Fruit fly (Drosophila melanogaster) whole organism, embryonic: ENCODE results near the gene CG13455.
A peak's percentile ranks its signal among the peaks of the same experiment; 100 is the strongest.

Experiments used
- Atf-2 ChIP-seq: fragments of 200-800 bp; sonication (Bioruptor generic); optimal IDR thresholded peaks from 2 replicates; lab custom pipeline; 2016; ENCODE audit warnings: missing biosample characterization, missing genetic modification characterization
- Atf6 ChIP-seq: fragments of 200-800 bp; sonication (Bioruptor generic); IDR thresholded peaks from 2 replicates; pipeline ENCODE4 v1.3.6; 2022; ENCODE audit warnings: missing biosample characterization, missing genetic modification characterization
- CG10274 ChIP-seq: fragments of 200-800 bp; sonication (Bioruptor generic); optimal IDR thresholded peaks from 3 replicates; lab custom pipeline; 2017; ENCODE audit warnings: missing biosample characterization, mild to moderate bottlenecking, missing genetic modification characterization
- CG10366 ChIP-seq: fragments of 200-800 bp; sonication (Bioruptor generic); IDR thresholded peaks from 2 replicates; pipeline ENCODE4 v1.3.6; 2022; ENCODE audit warnings: missing biosample characterization, missing genetic modification characterization
- CG11247 ChIP-seq: fragments of 200-800 bp; sonication (Bioruptor generic); IDR thresholded peaks from 2 replicates; pipeline ENCODE4 v1.3.6; 2022; ENCODE audit warnings: missing biosample characterization, missing genetic modification characterization
- CG11504 ChIP-seq: fragments of 200-800 bp; sonication (Bioruptor generic); optimal IDR thresholded peaks from 3 replicates; lab custom pipeline; 2019; ENCODE audit warnings: missing biosample characterization, mild to moderate bottlenecking, missing genetic modification characterization, moderate library complexity
- CG11695 ChIP-seq: fragments of 200-800 bp; sonication (Bioruptor generic); IDR thresholded peaks from 3 replicates; pipeline ENCODE4 v1.3.6; 2022; ENCODE audit warnings: missing biosample characterization, missing genetic modification characterization
- CG12155 ChIP-seq: fragments of 200-800 bp; sonication (Bioruptor generic); optimal IDR thresholded peaks from 3 replicates; lab custom pipeline; 2016; ENCODE audit warnings: missing biosample characterization, missing genetic modification characterization
- CG1233 ChIP-seq: fragments of 200-800 bp; sonication (Bioruptor generic); optimal IDR thresholded peaks from 4 replicates; lab custom pipeline; 2018; ENCODE audit warnings: missing biosample characterization, mild to moderate bottlenecking, missing genetic modification characterization
- CG13296 ChIP-seq: fragments of 200-800 bp; sonication (Bioruptor generic); optimal IDR thresholded peaks from 3 replicates; lab custom pipeline; 2018; ENCODE audit warnings: missing biosample characterization, mild to moderate bottlenecking, missing genetic modification characterization
- CG1647 ChIP-seq: fragments of 200-800 bp; sonication (Bioruptor generic); optimal IDR thresholded peaks from 3 replicates; lab custom pipeline; 2016; ENCODE audit warnings: missing biosample characterization, missing genetic modification characterization
- CG3163 ChIP-seq: fragments of 200-800 bp; sonication (Bioruptor generic); optimal IDR thresholded peaks from 3 replicates; lab custom pipeline; 2016; ENCODE audit warnings: missing biosample characterization, missing genetic modification characterization
- CG32767 ChIP-seq: fragments of 200-800 bp; sonication (Bioruptor generic); IDR thresholded peaks from 2 replicates; pipeline ENCODE4 v1.3.6; 2022; ENCODE audit warnings: missing biosample characterization, missing genetic modification characterization
- CG6175 ChIP-seq: fragments of 200-800 bp; sonication (Bioruptor generic); IDR thresholded peaks from 3 replicates; pipeline ENCODE4 v1.3.6; 2022; ENCODE audit warnings: missing biosample characterization, missing genetic modification characterization
- CG6254 ChIP-seq: fragments of 200-800 bp; sonication (Bioruptor generic); optimal IDR thresholded peaks from 3 replicates; lab custom pipeline; 2017; ENCODE audit warnings: mild to moderate bottlenecking, missing biosample characterization, missing genetic modification reagents, missing genetic modification characterization
- CG6654 ChIP-seq: fragments of 200-800 bp; sonication (Bioruptor generic); optimal IDR thresholded peaks from 2 replicates; lab custom pipeline; 2017; ENCODE audit warnings: missing biosample characterization, mild to moderate bottlenecking, missing genetic modification characterization
- CG6689 ChIP-seq: fragments of 200-800 bp; sonication (Bioruptor generic); IDR thresholded peaks from 2 replicates; pipeline ENCODE4 v1.3.6; 2022; ENCODE audit warnings: missing biosample characterization, missing genetic modification characterization
- CG7372 ChIP-seq: fragments of 200-800 bp; sonication (Bioruptor generic); IDR thresholded peaks from 2 replicates; pipeline ENCODE4 v1.3.6; 2022; ENCODE audit warnings: missing biosample characterization, missing genetic modification characterization
- CG8290 ChIP-seq, 3 experiments: fragments of 200-800 bp; sonication (Bioruptor generic); optimal IDR thresholded peaks; 2 replicates each; lab custom pipeline; 2016 to 2019; ENCODE audit warnings: missing biosample characterization in 3 of 3, missing genetic modification characterization in 3 of 3, mild to moderate bottlenecking in 2 of 3, moderate library complexity in 1 of 3
- CG9727 ChIP-seq: fragments of 200-800 bp; sonication (Bioruptor generic); optimal IDR thresholded peaks from 3 replicates; lab custom pipeline; 2017; ENCODE audit warnings: missing biosample characterization, mild to moderate bottlenecking, missing genetic modification characterization
- CG9817 ChIP-seq: fragments of 200-800 bp; sonication (Bioruptor generic); optimal IDR thresholded peaks from 2 replicates; lab custom pipeline; 2018; ENCODE audit warnings: missing biosample characterization, mild to moderate bottlenecking, missing genetic modification characterization, moderate library complexity
- CHES-1-like ChIP-seq: fragments of 200-800 bp; sonication (Bioruptor generic); optimal IDR thresholded peaks from 2 replicates; lab custom pipeline; 2016; ENCODE audit warnings: missing biosample characterization, missing genetic modification characterization
- Deaf1 ChIP-seq: fragments of 200-800 bp; optimal IDR thresholded peaks from 3 replicates; lab custom pipeline; 2019; ENCODE audit warnings: missing biosample characterization, mild to moderate bottlenecking, missing genetic modification characterization, moderate library complexity
- Dek ChIP-seq: fragments of 200-800 bp; sonication (Bioruptor generic); optimal IDR thresholded peaks from 3 replicates; lab custom pipeline; 2019; ENCODE audit warnings: missing biosample characterization, mild to moderate bottlenecking, missing genetic modification characterization, moderate library complexity
- Hmr ChIP-seq: fragments of 200-800 bp; sonication (Bioruptor generic); optimal IDR thresholded peaks from 3 replicates; lab custom pipeline; 2017; ENCODE audit warnings: mild to moderate bottlenecking, missing biosample characterization, missing genetic modification reagents, missing genetic modification characterization
- MTF-1 ChIP-seq: fragments of 200-800 bp; sonication (Bioruptor generic); optimal IDR thresholded peaks from 2 replicates; lab custom pipeline; 2018; ENCODE audit warnings: missing biosample characterization, mild to moderate bottlenecking, missing genetic modification characterization, borderline replicate concordance
- Mes4 ChIP-seq: fragments of 200-800 bp; sonication (Bioruptor generic); optimal IDR thresholded peaks from 2 replicates; lab custom pipeline; 2016; ENCODE audit warnings: missing biosample characterization, missing genetic modification characterization
- Nf-YA ChIP-seq: fragments of 200-800 bp; sonication (Bioruptor generic); IDR thresholded peaks from 2 replicates; pipeline ENCODE4 v1.3.6; 2022; ENCODE audit warnings: missing biosample characterization, missing genetic modification characterization
- NfI ChIP-seq: fragments of 200-800 bp; sonication (Bioruptor generic); optimal IDR thresholded peaks from 3 replicates; lab custom pipeline; 2018; ENCODE audit warnings: missing biosample characterization, mild to moderate bottlenecking, missing genetic modification characterization, moderate library complexity
- Ptx1 ChIP-seq: fragments of 200-800 bp; sonication (Bioruptor generic); IDR thresholded peaks from 2 replicates; pipeline ENCODE4 v1.3.6; 2022; ENCODE audit warnings: missing biosample characterization, missing genetic modification characterization
- Side ChIP-seq: fragments of 200-800 bp; sonication (Bioruptor generic); optimal IDR thresholded peaks from 2 replicates; lab custom pipeline; 2016; ENCODE audit warnings: missing biosample characterization, missing genetic modification characterization
- chinmo ChIP-seq: fragments of 200-800 bp; sonication (Bioruptor generic); IDR thresholded peaks from 4 replicates; pipeline ENCODE4 v1.3.6; 2022; ENCODE audit warnings: missing biosample characterization, missing genetic modification characterization; ENCODE audit not compliant: partially characterized antibody
- cwo ChIP-seq: fragments of 200-800 bp; sonication (Bioruptor generic); optimal IDR thresholded peaks from 3 replicates; lab custom pipeline; 2017; ENCODE audit warnings: missing biosample characterization, missing genetic modification characterization, mild to moderate bottlenecking, moderate library complexity, missing genetic modification reagents
- fd102C ChIP-seq: fragments of 200-800 bp; sonication (Bioruptor generic); optimal IDR thresholded peaks from 2 replicates; lab custom pipeline; 2018; ENCODE audit warnings: missing biosample characterization, mild to moderate bottlenecking, missing genetic modification characterization, moderate library complexity
- gcm2 ChIP-seq: fragments of 200-800 bp; sonication (Bioruptor generic); optimal IDR thresholded peaks from 2 replicates; lab custom pipeline; 2016; ENCODE audit warnings: missing biosample characterization, missing genetic modification characterization
- jing ChIP-seq: fragments of 200-800 bp; sonication (Bioruptor generic); optimal IDR thresholded peaks from 2 replicates; lab custom pipeline; 2018; ENCODE audit warnings: missing biosample characterization, mild to moderate bottlenecking, missing genetic modification characterization
- ken ChIP-seq: fragments of 200-800 bp; sonication (Bioruptor generic); IDR thresholded peaks from 3 replicates; pipeline ENCODE4 v1.3.6; 2022; ENCODE audit warnings: missing biosample characterization, missing genetic modification characterization
- kni ChIP-seq: fragments of 200-800 bp; sonication (Bioruptor generic); optimal IDR thresholded peaks from 3 replicates; lab custom pipeline; 2017; ENCODE audit warnings: mild to moderate bottlenecking, missing biosample characterization, missing genetic modification reagents, missing genetic modification characterization
- lola ChIP-seq, 3 experiments: fragments of >200 bp in 2 of 3; fragments of 200-800 bp in 1 of 3; sonication (Bioruptor generic) in 1 of 3; optimal IDR thresholded peaks; 2 replicates each; lab custom pipeline; 2017 to 2019; ENCODE audit warnings: missing biosample characterization in 3 of 3, missing genetic modification characterization in 3 of 3, mild to moderate bottlenecking in 1 of 3, moderate library complexity in 1 of 3
- mirr ChIP-seq: fragments of 200-800 bp; sonication (Bioruptor generic); optimal IDR thresholded peaks from 3 replicates; lab custom pipeline; 2018; ENCODE audit warnings: missing biosample characterization, mild to moderate bottlenecking, missing genetic modification characterization
- pfk ChIP-seq: fragments of 200-800 bp; sonication (Bioruptor generic); optimal IDR thresholded peaks from 2 replicates; lab custom pipeline; 2018; ENCODE audit warnings: missing biosample characterization, mild to moderate bottlenecking, missing genetic modification characterization, moderate library complexity
- prd ChIP-seq, 3 experiments: fragments of >200 bp in 2 of 3; fragments of 200-800 bp in 1 of 3; sonication (Bioruptor generic) in 1 of 3; optimal IDR thresholded peaks in 2 of 3; IDR thresholded peaks in 1 of 3; 2 replicates in 2 of 3; 3 replicates in 1 of 3; pipeline versions ENCODE4 v1.3.6 to Lab custom; 2017 to 2022; ENCODE audit warnings: missing biosample characterization in 1 of 3, missing genetic modification characterization in 1 of 3
- ro ChIP-seq: fragments of 200-800 bp; sonication (Bioruptor generic); IDR thresholded peaks from 2 replicates; pipeline ENCODE4 v1.3.6; 2022; ENCODE audit warnings: missing biosample characterization, missing genetic modification characterization
- sens ChIP-seq: fragments of 200-800 bp; sonication (Bioruptor generic); peaks from one replicate; lab custom pipeline; 2016; ENCODE audit warnings: missing biosample characterization, missing genetic modification characterization
- so ChIP-seq: fragments of 200-800 bp; sonication (Bioruptor generic); IDR thresholded peaks from 3 replicates; pipeline ENCODE4 v1.3.6; 2022; ENCODE audit warnings: missing biosample characterization, missing genetic modification characterization
- tio ChIP-seq: fragments of 200-800 bp; sonication (Bioruptor generic); optimal IDR thresholded peaks from 2 replicates; lab custom pipeline; 2017; ENCODE audit warnings: missing biosample characterization, missing genetic modification characterization, inconsistent platforms
- unc-4 ChIP-seq: fragments of 200-800 bp; sonication (Bioruptor generic); IDR thresholded peaks from 2 replicates; pipeline ENCODE4 v1.3.6; 2022; ENCODE audit warnings: missing biosample characterization, missing genetic modification characterization; ENCODE audit not compliant: partially characterized antibody

Gene CG13455

dm6 chr3L:15532368-15533030, 36.1 kb downstream of the CG13455 start (continued):
- no peak for TF ChIP-seq CG13296 (GFP tag; lab: Kevin White, UChicago)
- peak; percentile 23; the same call in 1 of the 2 replicates for TF ChIP-seq CG7372
- no peak for TF ChIP-seq Dek (tag; lab: Kevin White, UChicago)
- 0 out of 3 replicates have a peak, but pooled peaks have one; percentile 56 for TF ChIP-seq CG6175 (GFP tag; lab: Robert Waterston, UW)
- TF ChIP-seq tio (GFP tag; lab: Kevin White, UChicago), result peak; percentile 46
- peak; percentile 52; the same call in 1 of the 2 replicates for TF ChIP-seq Atf6 (GFP tag; lab: Robert Waterston, UW)
- TF ChIP-seq ken (GFP tag; lab: Robert Waterston, UW), result no peak
- TF ChIP-seq CG10366 (GFP tag; lab: Robert Waterston, UW), result peak; percentile 35; the same call in 1 of the 2 replicates
- TF ChIP-seq lola (GFP tag; optimal IDR thresholded peaks at IDR 0.05; lab: Kevin White, UChicago), result peak in 1 of 3 experiments; percentile 42
- TF ChIP-seq CG1647, result no peak
- peak; percentile 68 for TF ChIP-seq CG9727
- TF ChIP-seq cwo (GFP tag; lab: Kevin White, UChicago), result peak; percentile 34
- peak; percentile 6 for TF ChIP-seq CG10274 (GFP tag; lab: Kevin White, UChicago)
- no peak for TF ChIP-seq gcm2 (GFP tag; lab: Kevin White, UChicago)
- no peak for TF ChIP-seq CG8290 (GFP tag; optimal IDR thresholded peaks at IDR 0.05; lab: Kevin White, UChicago)
- TF ChIP-seq CG8290 (tag; optimal IDR thresholded peaks at IDR 0.05; lab: Kevin White, UChicago), result peak in 1 of 2 experiments; percentile 26
- peak; percentile 86; the same call in 2 of the 4 replicates for TF ChIP-seq chinmo (GFP tag; lab: Robert Waterston, UW)
- TF ChIP-seq Mes4 (GFP tag; lab: Kevin White, UChicago), result no peak
- TF ChIP-seq Atf-2, result peak; percentile 16
- TF ChIP-seq CG32767, result no peak
- peak; percentile 15 for TF ChIP-seq mirr (GFP tag; lab: Kevin White, UChicago)
- peak; percentile 20 for TF ChIP-seq CG9817 (tag; lab: Kevin White, UChicago)
- peak; percentile 25 for TF ChIP-seq CG6254 (GFP tag; lab: Kevin White, UChicago)
- no peak for TF ChIP-seq prd (optimal IDR thresholded peaks at IDR 0.05; lab: Kevin White, UChicago)
- peak; percentile 70 for TF ChIP-seq prd (GFP tag; IDR thresholded peaks at IDR 0.05; lab: Robert Waterston, UW)
- TF ChIP-seq Side (GFP tag; lab: Kevin White, UChicago), result peak; percentile 33
- TF ChIP-seq kni (GFP tag; lab: Kevin White, UChicago), result peak; percentile 27
- TF ChIP-seq Nf-YA (GFP tag; lab: Robert Waterston, UW), result peak; percentile 53; the same call in 1 of the 2 replicates
- no peak for TF ChIP-seq unc-4 (GFP tag; lab: Robert Waterston, UW)
- TF ChIP-seq Ptx1 (GFP tag; lab: Robert Waterston, UW), result peak; percentile 71
- TF ChIP-seq CG6689, result peak; percentile 34; the same call in 1 of the 2 replicates
- TF ChIP-seq pfk (GFP tag; lab: Kevin White, UChicago), result no peak
- TF ChIP-seq CHES-1-like, result no peak
- peak; percentile 4 for TF ChIP-seq CG12155 (GFP tag; lab: Kevin White, UChicago)
- no peak for TF ChIP-seq NfI (GFP tag; lab: Kevin White, UChicago)
- TF ChIP-seq sens, result peak; percentile 84
- peak; percentile 19 for TF ChIP-seq CG1233
- no peak for TF ChIP-seq Hmr (GFP tag; lab: Kevin White, UChicago)
- TF ChIP-seq CG11247 (GFP tag; lab: Robert Waterston, UW), result 0 out of 2 replicates have a peak, but pooled peaks have one; percentile 18
- peak; percentile 39; the same call in 1 of the 3 replicates for TF ChIP-seq CG11695 (GFP tag; lab: Robert Waterston, UW)
- TF ChIP-seq CG6654 (GFP tag; lab: Kevin White, UChicago), result peak; percentile 1
- TF ChIP-seq fd102C (GFP tag; lab: Kevin White, UChicago), result no peak
- TF ChIP-seq CG3163, result peak; percentile 89
- TF ChIP-seq Deaf1 (tag; lab: Kevin White, UChicago), result peak; percentile 69
- TF ChIP-seq MTF-1, result no peak
- TF ChIP-seq jing, result no peak
- TF ChIP-seq ro, result no peak
- peak; percentile 76 for TF ChIP-seq CG11504 (tag; lab: Kevin White, UChicago)
- 0 out of 3 replicates have a peak, but pooled peaks have one; percentile 25 for TF ChIP-seq so (GFP tag; lab: Robert Waterston, UW)
